Fruit fly (Drosophila melanogaster): ENCODE results near the gene Taf1.
A peak's percentile ranks its signal among the peaks of the same experiment; 100 is the strongest.

Taf1 gene

dm6 chr3R:6664371-6665116, 17.9 kb downstream of the Taf1 start (continued):
- TF ChIP-seq crol (GFP tag; IDR thresholded peaks at IDR 0.05) (no peak), CG7372 (GFP tag; IDR thresholded peaks at IDR 0.05) (no peak), usp (GFP tag; optimal IDR thresholded peaks at IDR 0.05) (no peak), ara (GFP tag; IDR thresholded peaks at IDR 0.05) (no peak; the same call in 1 of the 2 replicates), lmd (GFP tag; IDR thresholded peaks at IDR 0.05) (no peak), fru (optimal IDR thresholded peaks at IDR 0.05) (no peak), ac (GFP tag; optimal IDR thresholded peaks at IDR 0.05) (peak; percentile 70), ab (GFP tag; optimal IDR thresholded peaks at IDR 0.05) (no peak), Elba2 (GFP tag; optimal IDR thresholded peaks at IDR 0.05) (no peak), CG4424 (GFP tag; optimal IDR thresholded peaks at IDR 0.05) (peak; percentile 10), bsh (GFP tag; optimal IDR thresholded peaks at IDR 0.05) (peak in 1 of 2 experiments; percentile 51), E2f2 (GFP tag; IDR thresholded peaks at IDR 0.05) (peak; percentile 66), Dfd (GFP tag; optimal IDR thresholded peaks at IDR 0.05) (no peak), CG32767 (GFP tag; IDR thresholded peaks at IDR 0.05) (no peak), CG1602 (GFP tag; optimal IDR thresholded peaks at IDR 0.05) (no peak), CG8290 (GFP tag; optimal IDR thresholded peaks at IDR 0.05) (no peak), CG8290 (tag; optimal IDR thresholded peaks at IDR 0.05) (peak in 1 of 2 experiments; percentile 14), az2 (GFP tag; optimal IDR thresholded peaks at IDR 0.05) (peak; percentile 17), Ets65A (GFP tag) (no peak), Blimp-1 (GFP tag; optimal IDR thresholded peaks at IDR 0.05) (no peak), Sry-β (GFP tag; optimal IDR thresholded peaks at IDR 0.05) (no peak), CG6791 (GFP tag; IDR thresholded peaks at IDR 0.05; ENCODE audit: partially characterized antibody) (peak; percentile 44; the same call in 1 of the 3 replicates), CG13775 (GFP tag; optimal IDR thresholded peaks at IDR 0.05) (peak; percentile 23), Mrtf (GFP tag; IDR thresholded peaks at IDR 0.05) (no peak), CG14441 (GFP tag; IDR thresholded peaks at IDR 0.05) (no peak), CG11085 (GFP tag; IDR thresholded peaks at IDR 0.05) (no peak), inv (GFP tag; IDR thresholded peaks at IDR 0.05; ENCODE audit: partially characterized antibody) (no peak), CG7963 (GFP tag; IDR thresholded peaks at IDR 0.05; ENCODE audit: partially characterized antibody) (0 out of 3 replicates have a peak, but pooled peaks have one; percentile 15), HLHmδ (GFP tag; optimal IDR thresholded peaks at IDR 0.05) (peak; percentile 30), slp2 (GFP tag; optimal IDR thresholded peaks at IDR 0.05) (no peak), Dek (tag; optimal IDR thresholded peaks at IDR 0.05) (no peak), stwl (tag; optimal IDR thresholded peaks at IDR 0.05) (peak; percentile 3), Fer1 (GFP tag; optimal IDR thresholded peaks at IDR 0.05) (no peak), Drgx (GFP tag; IDR thresholded peaks at IDR 0.05) (0 out of 2 replicates have a peak, but pooled peaks have one; percentile 10), Dref (GFP tag; IDR thresholded peaks at IDR 0.05) (no peak), chinmo (GFP tag; IDR thresholded peaks at IDR 0.05; ENCODE audit: partially characterized antibody) (0 out of 4 replicates have a peak, but pooled peaks have one; percentile 32), kay (GFP tag; optimal IDR thresholded peaks at IDR 0.05) (no peak), CG42726 (GFP tag; IDR thresholded peaks at IDR 0.05; ENCODE audit: partially characterized antibody) (no peak), CG2129 (GFP tag; IDR thresholded peaks at IDR 0.05; ENCODE audit: partially characterized antibody) (no peak), Dbx (GFP tag; IDR thresholded peaks at IDR 0.05) (no peak), Adf1 (GFP tag; IDR thresholded peaks at IDR 0.05) (no peak), CG8089 (GFP tag; optimal IDR thresholded peaks at IDR 0.05) (no peak), seq (GFP tag; IDR thresholded peaks at IDR 0.05) (no peak), HLH3B (GFP tag; IDR thresholded peaks at IDR 0.05) (no peak), BEAF-32 (GFP tag; optimal IDR thresholded peaks at IDR 0.05) (no peak), nmo (GFP tag; optimal IDR thresholded peaks at IDR 0.05) (peak; percentile 51), CG1529 (GFP tag; optimal IDR thresholded peaks at IDR 0.05) (no peak), otp (GFP tag; IDR thresholded peaks at IDR 0.05) (no peak; the same call in 2 of the 3 replicates), CG16779 (GFP tag; IDR thresholded peaks at IDR 0.05) (no peak), wek (GFP tag; optimal IDR thresholded peaks at IDR 0.05) (peak; percentile 18), B-H2 (GFP tag; optimal IDR thresholded peaks at IDR 0.05) (no peak)

Data from whole organism, embryonic.